Worm (Caenorhabditis elegans) whole organism, L1 larva: ENCODE measurements around the gene frpr-17.

Experiments used
- C16A3.4 ChIP-seq: fragments of 150-350 bp; optimal IDR thresholded peaks from 2 replicates; lab custom pipeline; 2014; ENCODE audit warnings: missing biosample characterization, missing genetic modification characterization
- pag-3 ChIP-seq: sonication (generic microtip); optimal IDR thresholded peaks from 2 replicates; lab custom pipeline; 2017; ENCODE audit warnings: missing genetic modification characterization, mild to moderate bottlenecking, missing compliant biosample characterization, antibody characterized with exemption, borderline replicate concordance; ENCODE audit not compliant: insufficient read depth

- TF ChIP-seq C16A3.4 (no peak), pag-3 (tag; lab: Kevin White, UChicago) (no peak)
These were observed 15.6 kb downstream of the frpr-17 start, which contains the start of gene F23D12.2 for ce11 chrX:14421529-14421982.
